Fruit fly (Drosophila melanogaster): ENCODE measurements around the gene repo.
A peak's percentile ranks its signal among the peaks of the same experiment; 100 is the strongest.

repo gene

dm6 chr3R:18226043-18226808 lies 9.8 kb upstream of the repo start, which contains the start of the genes CG7168 and Mdh2 (continued):
- peak; percentile 84 for TF ChIP-seq Doc3 (GFP tag; IDR thresholded peaks at IDR 0.05; ENCODE audit: partially characterized antibody)
- TF ChIP-seq CG3065 (GFP tag; optimal IDR thresholded peaks at IDR 0.05) = no peak
- TF ChIP-seq ara (GFP tag; IDR thresholded peaks at IDR 0.05) = no peak
- peak; percentile 88 for TF ChIP-seq Nf-YB (GFP tag; optimal IDR thresholded peaks at IDR 0.05)
- no peak for TF ChIP-seq pho (GFP tag; optimal IDR thresholded peaks at IDR 0.05)
- TF ChIP-seq Rx (GFP tag; IDR thresholded peaks at IDR 0.05) = no peak
- no peak for TF ChIP-seq maf-S (GFP tag; optimal IDR thresholded peaks at IDR 0.05)
- TF ChIP-seq CG31224 (GFP tag; IDR thresholded peaks at IDR 0.05) = no peak
- TF ChIP-seq CG2678 (tag; optimal IDR thresholded peaks at IDR 0.05) = no peak
- TF ChIP-seq CrebB (tag; optimal IDR thresholded peaks at IDR 0.05) = no peak
- peak; percentile 77 for TF ChIP-seq pzg (GFP tag; optimal IDR thresholded peaks at IDR 0.05)
- no peak for TF ChIP-seq CG7987 (GFP tag; optimal IDR thresholded peaks at IDR 0.05)
- no peak for TF ChIP-seq Fer2 (tag; optimal IDR thresholded peaks at IDR 0.05)
- TF ChIP-seq emc (GFP tag; optimal IDR thresholded peaks at IDR 0.05) = no peak
- no peak for TF ChIP-seq z (GFP tag; IDR thresholded peaks at IDR 0.05)
- peak; percentile 92 for TF ChIP-seq nerfin-2 (GFP tag; IDR thresholded peaks at IDR 0.05; ENCODE audit: partially characterized antibody)
- TF ChIP-seq CG10431 (GFP tag; optimal IDR thresholded peaks at IDR 0.05) = no peak
- no peak for TF ChIP-seq Sox102F (GFP tag; optimal IDR thresholded peaks at IDR 0.05)
- no peak for TF ChIP-seq CG3838 (GFP tag; optimal IDR thresholded peaks at IDR 0.05)
- TF ChIP-seq CG3726 (GFP tag; IDR thresholded peaks at IDR 0.05) = no peak
- peak; percentile 92 for TF ChIP-seq Dref (GFP tag; IDR thresholded peaks at IDR 0.05)
- TF ChIP-seq onecut (GFP tag; IDR thresholded peaks at IDR 0.05) = no peak
- no peak for TF ChIP-seq CG4328 (GFP tag; optimal IDR thresholded peaks at IDR 0.05)
- no peak for TF ChIP-seq CkIIα-i1 (GFP tag; IDR thresholded peaks at IDR 0.05)
- TF ChIP-seq Bgb (GFP tag; IDR thresholded peaks at IDR 0.05; ENCODE audit: partially characterized antibody) = peak; percentile 88
- TF ChIP-seq CG2129 (GFP tag; IDR thresholded peaks at IDR 0.05; ENCODE audit: partially characterized antibody) = no peak; the same call in 1 of the 2 replicates
- TF ChIP-seq Dp (GFP tag; optimal IDR thresholded peaks at IDR 0.05) = peak; percentile 76
- TF ChIP-seq chif (GFP tag; optimal IDR thresholded peaks at IDR 0.05) = no peak
- TF ChIP-seq otp (GFP tag; IDR thresholded peaks at IDR 0.05) = no peak
- no peak for TF ChIP-seq CG1832 (GFP tag; optimal IDR thresholded peaks at IDR 0.05)
- peak; percentile 80; the same call in 2 of the 3 replicates for TF ChIP-seq CG11560 (tag; IDR thresholded peaks at IDR 0.05)
- no peak for TF ChIP-seq crp (GFP tag; optimal IDR thresholded peaks at IDR 0.05)
- TF ChIP-seq h (optimal IDR thresholded peaks at IDR 0.05) = no peak
- TF ChIP-seq fd96Cb (tag; optimal IDR thresholded peaks at IDR 0.05) = no peak
- no peak for TF ChIP-seq CG11695 (GFP tag; IDR thresholded peaks at IDR 0.05)
- TF ChIP-seq Hr51 (GFP tag; optimal IDR thresholded peaks at IDR 0.05) = no peak
- no peak for TF ChIP-seq pnt (GFP tag; optimal IDR thresholded peaks at IDR 0.05)
- no peak for TF ChIP-seq Xbp1 (GFP tag; optimal IDR thresholded peaks at IDR 0.05)
- no peak for TF ChIP-seq cas (GFP tag; IDR thresholded peaks at IDR 0.05)
- TF ChIP-seq HmgZ (tag; optimal IDR thresholded peaks at IDR 0.05) = peak; percentile 60
- TF ChIP-seq rib (GFP tag; IDR thresholded peaks at IDR 0.05) = no peak
- no peak for TF ChIP-seq Atf-2 (GFP tag; optimal IDR thresholded peaks at IDR 0.05)
- peak; percentile 87 for TF ChIP-seq CG13287 (GFP tag; IDR thresholded peaks at IDR 0.05; ENCODE audit: partially characterized antibody)
- TF ChIP-seq CG16863 (GFP tag; optimal IDR thresholded peaks at IDR 0.05) = no peak
- no peak for TF ChIP-seq Atf3 (GFP tag; optimal IDR thresholded peaks at IDR 0.05)
- TF ChIP-seq CG1792 (GFP tag; optimal IDR thresholded peaks at IDR 0.05) = no peak
- peak; percentile 77; the same call in 1 of the 2 replicates for TF ChIP-seq sna (GFP tag; IDR thresholded peaks at IDR 0.05; ENCODE audit: partially characterized antibody)
- no peak for TF ChIP-seq CG3847 (GFP tag; IDR thresholded peaks at IDR 0.05)
- peak; percentile 82 for TF ChIP-seq hb (GFP tag; IDR thresholded peaks at IDR 0.05; ENCODE audit: partially characterized antibody)
- no peak for TF ChIP-seq grn (GFP tag; optimal IDR thresholded peaks at IDR 0.05)
